Worm (Caenorhabditis elegans) whole organism, L4/young adult: ENCODE results near the gene igcm-2.

Source experiments
- W03F9.2 ChIP-seq: fragments of 150-350 bp; optimal IDR thresholded peaks from 2 replicates; lab custom pipeline; 2014; ENCODE audit warnings: missing biosample characterization, missing genetic modification characterization
- dao-5 ChIP-seq: sonication (generic microtip); optimal IDR thresholded peaks from 2 replicates; lab custom pipeline; 2016; ENCODE audit warnings: missing genotype, missing genetic modification characterization, moderate library complexity, missing compliant biosample characterization
- him-1 ChIP-seq: sonication (generic microtip); optimal IDR thresholded peaks from 2 replicates; lab custom pipeline; 2016; ENCODE audit warnings: missing genotype, missing genetic modification reagents, missing genetic modification characterization, missing compliant biosample characterization

Gene igcm-2

ce11 chrX:6338446-6338845 is 52.9 kb downstream of the igcm-2 start:
- TF ChIP-seq him-1 (tag; lab: Kevin White, UChicago) (no peak), dao-5 (tag; lab: Kevin White, UChicago) (no peak), W03F9.2 (tag; lab: Kevin White, UChicago) (no peak)

- no peak for TF ChIP-seq him-1 (tag; lab: Kevin White, UChicago)
- TF ChIP-seq dao-5 (tag; lab: Kevin White, UChicago), result no peak
- no peak for TF ChIP-seq W03F9.2 (tag; lab: Kevin White, UChicago)
Measured at ce11 chrX:6337951-6338350, 53.4 kb downstream of the igcm-2 start, which contains the start of gene C03B1.13. TSS of gene C03B1.13 (minus strand) at chrX:6338051.

ce11 chrX:6337338-6337737 is 54.1 kb downstream of the igcm-2 start:
- TF ChIP-seq W03F9.2 (tag; lab: Kevin White, UChicago) (no peak), dao-5 (tag; lab: Kevin White, UChicago) (no peak), him-1 (tag; lab: Kevin White, UChicago) (no peak)

ce11 chrX:6334602-6335001 is 56.8 kb downstream of the igcm-2 start:
- no peak for TF ChIP-seq dao-5 (tag; lab: Kevin White, UChicago)
- TF ChIP-seq W03F9.2 (tag; lab: Kevin White, UChicago), result no peak
- TF ChIP-seq him-1 (tag; lab: Kevin White, UChicago), result no peak

- TF ChIP-seq W03F9.2 (tag; lab: Kevin White, UChicago) (no peak), him-1 (tag; lab: Kevin White, UChicago) (no peak), dao-5 (tag; lab: Kevin White, UChicago) (no peak)
Measured at ce11 chrX:6333998-6334397, 57.4 kb downstream of the igcm-2 start, which contains the start of gene col-171. TSS of gene col-171 (plus strand) at chrX:6334298.

- no peak for TF ChIP-seq dao-5 (tag; lab: Kevin White, UChicago)
- TF ChIP-seq W03F9.2 (tag; lab: Kevin White, UChicago), result no peak
- TF ChIP-seq him-1 (tag; lab: Kevin White, UChicago), result no peak
Measured at ce11 chrX:6331409-6331808, 60.0 kb downstream of the igcm-2 start, which contains the start of gene col-170. TSS of gene col-170 (plus strand) at chrX:6331709.
